Fruit fly (Drosophila melanogaster) Kc167 (cell line): ENCODE data around the gene CG5466.

ENCODE experiments used
- Myc ChIP-seq: fragments of >200 bp; optimal IDR thresholded peaks from 2 replicates; lab custom pipeline; 2017; ENCODE audit warnings: missing external identifiers
- Sin3A ChIP-seq: fragments of >200 bp; optimal IDR thresholded peaks from 2 replicates; lab custom pipeline; 2018; ENCODE audit warnings: missing external identifiers
- h ChIP-seq: fragments of >200 bp; optimal IDR thresholded peaks from 3 replicates; lab custom pipeline; 2018; ENCODE audit warnings: missing external identifiers
- insv ChIP-seq: fragments of >200 bp; optimal IDR thresholded peaks from 3 replicates; lab custom pipeline; 2018; ENCODE audit warnings: missing external identifiers
- psq ChIP-seq: fragments of >200 bp; optimal IDR thresholded peaks from 2 replicates; lab custom pipeline; 2017; ENCODE audit warnings: missing external identifiers
- ttk ChIP-seq: sonication (Bioruptor generic); optimal IDR thresholded peaks from 2 replicates; lab custom pipeline; 2017; ENCODE audit warnings: missing external identifiers

Gene CG5466

dm6 chr3R:20608199-20608598 is 9.5 kb upstream of the CG5466 start:
- TF ChIP-seq ttk (lab: Kevin White, UChicago), result no peak

- TF ChIP-seq h (lab: Kevin White, UChicago) (no peak), Myc (lab: Kevin White, UChicago) (no peak), psq (no peak), insv (lab: Kevin White, UChicago) (no peak), ttk (lab: Kevin White, UChicago) (no peak)
These were observed 882 bp upstream of the CG5466 start, which contains the start of gene CG15923 for dm6 chr3R:20616801-20617200. Gene CG15923, minus strand, starts transcription at chr3R:20616901.

dm6 chr3R:20618947-20619346 is 1.3 kb downstream of the CG5466 start:
- TF ChIP-seq insv (lab: Kevin White, UChicago), result no peak
- no peak for TF ChIP-seq psq
- TF ChIP-seq h (lab: Kevin White, UChicago), result no peak

dm6 chr3R:20621805-20622286 is 4.2 kb downstream of the CG5466 start, which contains the start of gene H:
Gene H, plus strand, starts transcription at chr3R:20621938.
- TF ChIP-seq Sin3A, result no peak
- TF ChIP-seq psq, result no peak
- TF ChIP-seq Myc (lab: Kevin White, UChicago), result no peak
- TF ChIP-seq ttk (lab: Kevin White, UChicago), result no peak
- TF ChIP-seq h (lab: Kevin White, UChicago), result no peak
- TF ChIP-seq insv (lab: Kevin White, UChicago), result no peak

dm6 chr3R:20622297-20623168 is 4.8 kb downstream of the CG5466 start:
- no peak for TF ChIP-seq Myc (lab: Kevin White, UChicago)
- no peak for TF ChIP-seq psq
- TF ChIP-seq Sin3A, result no peak
- no peak for TF ChIP-seq ttk (lab: Kevin White, UChicago)
- TF ChIP-seq insv (lab: Kevin White, UChicago), result no peak
- TF ChIP-seq h (lab: Kevin White, UChicago), result no peak

dm6 chr3R:20626123-20626522 is 8.4 kb downstream of the CG5466 start:
- TF ChIP-seq psq (no peak), Sin3A (no peak), ttk (lab: Kevin White, UChicago) (no peak), Myc (lab: Kevin White, UChicago) (no peak), insv (lab: Kevin White, UChicago) (no peak), h (lab: Kevin White, UChicago) (no peak)

- TF ChIP-seq insv (lab: Kevin White, UChicago) (no peak), Sin3A (no peak), ttk (lab: Kevin White, UChicago) (no peak), Myc (lab: Kevin White, UChicago) (no peak), psq (no peak), h (lab: Kevin White, UChicago) (no peak)
These were observed 16.3 kb downstream of the CG5466 start for dm6 chr3R:20633984-20634446.

- TF ChIP-seq psq (no peak), ttk (lab: Kevin White, UChicago) (no peak), insv (lab: Kevin White, UChicago) (no peak), h (lab: Kevin White, UChicago) (no peak), Sin3A (no peak), Myc (lab: Kevin White, UChicago) (no peak)
These were observed 17.3 kb downstream of the CG5466 start, which contains the start of the genes Pi3K92E and Lrrk for dm6 chr3R:20634674-20635594. Gene Pi3K92E, minus strand, starts transcription at chr3R:20634732. Gene Lrrk, plus strand, starts transcription at chr3R:20635480.

- TF ChIP-seq Myc (lab: Kevin White, UChicago) (no peak), insv (lab: Kevin White, UChicago) (no peak), Sin3A (no peak), ttk (lab: Kevin White, UChicago) (no peak), psq (no peak), h (lab: Kevin White, UChicago) (no peak)
These were observed 18.1 kb downstream of the CG5466 start for dm6 chr3R:20635735-20636134.

- no peak for TF ChIP-seq insv (lab: Kevin White, UChicago)
- no peak for TF ChIP-seq ttk (lab: Kevin White, UChicago)
- TF ChIP-seq Sin3A, result no peak
- TF ChIP-seq psq, result no peak
- TF ChIP-seq h (lab: Kevin White, UChicago), result no peak
- TF ChIP-seq Myc (lab: Kevin White, UChicago), result no peak
These were observed 30.9 kb downstream of the CG5466 start, which contains the start of gene GluRIIE for dm6 chr3R:20648616-20649015. Gene GluRIIE, minus strand, starts transcription at chr3R:20648716.

- TF ChIP-seq h (lab: Kevin White, UChicago) (no peak), ttk (lab: Kevin White, UChicago) (no peak), Sin3A (no peak), Myc (lab: Kevin White, UChicago) (no peak), psq (no peak), insv (lab: Kevin White, UChicago) (no peak)
These were observed 34.7 kb downstream of the CG5466 start, which contains the start of gene GluRIID for dm6 chr3R:20652350-20652749. Gene GluRIID, minus strand, starts transcription at chr3R:20652450.
